Fruit fly (Drosophila melanogaster) whole organism, pupa: ENCODE measurements around the gene CG3568.
A peak's percentile ranks its signal among the peaks of the same experiment; 100 is the strongest.

Experiments
- CG10348 ChIP-seq: fragments of 200-800 bp; sonication (Bioruptor generic); IDR thresholded peaks from 2 replicates; pipeline ENCODE4 v1.3.6; 2022; ENCODE audit warnings: missing biosample characterization, missing genetic modification characterization
- CG12605 ChIP-seq: fragments of 200-800 bp; sonication (Bioruptor generic); IDR thresholded peaks from 2 replicates; pipeline ENCODE4 v1.3.6; 2022; ENCODE audit warnings: missing biosample characterization, missing genetic modification characterization
- CG13204 ChIP-seq: fragments of 200-800 bp; sonication (Bioruptor generic); optimal IDR thresholded peaks from 2 replicates; lab custom pipeline; 2018; ENCODE audit warnings: missing biosample characterization, mild to moderate bottlenecking, missing genetic modification characterization, moderate library complexity
- CG14655 ChIP-seq: fragments of 200-800 bp; sonication (Bioruptor generic); optimal IDR thresholded peaks from 3 replicates; lab custom pipeline; 2017; ENCODE audit warnings: mild to moderate bottlenecking, missing biosample characterization, missing genetic modification reagents, missing genetic modification characterization
- CG15710 ChIP-seq: fragments of 200-800 bp; sonication (Bioruptor generic); optimal IDR thresholded peaks from 2 replicates; lab custom pipeline; 2018; ENCODE audit warnings: missing biosample characterization, mild to moderate bottlenecking, missing genetic modification characterization, moderate library complexity
- CG17806 ChIP-seq: fragments of 200-800 bp; sonication (Bioruptor generic); optimal IDR thresholded peaks from 2 replicates; lab custom pipeline; 2018; ENCODE audit warnings: missing biosample characterization, mild to moderate bottlenecking, missing genetic modification characterization, moderate library complexity
- CG32121 ChIP-seq: fragments of 200-800 bp; sonication (Bioruptor generic); IDR thresholded peaks from 2 replicates; pipeline ENCODE4 v1.3.6; 2022; ENCODE audit warnings: missing biosample characterization, missing genetic modification characterization
- CG34367 ChIP-seq: fragments of 200-800 bp; sonication (Bioruptor generic); optimal IDR thresholded peaks from 2 replicates; lab custom pipeline; 2018; ENCODE audit warnings: missing biosample characterization, mild to moderate bottlenecking, missing genetic modification characterization
- CG4496 ChIP-seq: fragments of 200-800 bp; sonication (Bioruptor generic); IDR thresholded peaks from 3 replicates; pipeline ENCODE4 v1.3.6; 2022; ENCODE audit warnings: missing biosample characterization, missing genetic modification characterization
- CG8159 ChIP-seq: fragments of 200-800 bp; sonication (Bioruptor generic); optimal IDR thresholded peaks from 3 replicates; lab custom pipeline; 2018; ENCODE audit warnings: missing biosample characterization, mild to moderate bottlenecking, missing genetic modification characterization, moderate library complexity
- CG8301 ChIP-seq: fragments of 200-800 bp; sonication (Bioruptor generic); optimal IDR thresholded peaks from 2 replicates; lab custom pipeline; 2018; ENCODE audit warnings: missing biosample characterization, mild to moderate bottlenecking, missing genetic modification characterization
- CG9948 ChIP-seq: fragments of 200-800 bp; sonication (Bioruptor generic); optimal IDR thresholded peaks from 2 replicates; lab custom pipeline; 2018; ENCODE audit warnings: missing biosample characterization, mild to moderate bottlenecking, missing genetic modification characterization, moderate library complexity
- D1 ChIP-seq: fragments of 200-800 bp; sonication (Bioruptor generic); optimal IDR thresholded peaks from 2 replicates; lab custom pipeline; 2018; ENCODE audit warnings: missing biosample characterization, mild to moderate bottlenecking, missing genetic modification characterization, moderate library complexity
- EcR ChIP-seq: fragments of 200-800 bp; sonication (Bioruptor generic); optimal IDR thresholded peaks from 3 replicates; lab custom pipeline; 2019; ENCODE audit warnings: missing biosample characterization, missing genetic modification characterization, mild to moderate bottlenecking, moderate library complexity, missing genetic modification reagents
- Ets98B ChIP-seq: fragments of 200-800 bp; sonication (Bioruptor generic); IDR thresholded peaks from 2 replicates; pipeline ENCODE4 v1.3.6; 2022; ENCODE audit warnings: missing biosample characterization, missing genetic modification characterization
- Pif1A ChIP-seq: fragments of 200-800 bp; sonication (Bioruptor generic); optimal IDR thresholded peaks from 3 replicates; lab custom pipeline; 2016; ENCODE audit warnings: missing biosample characterization, missing genetic modification characterization
- Pif1B ChIP-seq: fragments of 200-800 bp; sonication (Bioruptor generic); optimal IDR thresholded peaks from 3 replicates; lab custom pipeline; 2016; ENCODE audit warnings: missing biosample characterization, missing genetic modification characterization
- Snoo ChIP-seq: fragments of 200-800 bp; sonication (Bioruptor generic); optimal IDR thresholded peaks from 3 replicates; lab custom pipeline; 2017; ENCODE audit warnings: missing biosample characterization, mild to moderate bottlenecking, missing genetic modification characterization, inconsistent platforms
- fd96Ca ChIP-seq: fragments of 200-800 bp; sonication (Bioruptor generic); IDR thresholded peaks from 3 replicates; pipeline ENCODE4 v1.3.6; 2022; ENCODE audit warnings: missing biosample characterization, missing genetic modification characterization
- gl ChIP-seq: fragments of 200-800 bp; sonication (Bioruptor generic); optimal IDR thresholded peaks from 2 replicates; lab custom pipeline; 2018; ENCODE audit warnings: missing biosample characterization, mild to moderate bottlenecking, missing genetic modification characterization
- rn ChIP-seq: fragments of 200-800 bp; sonication (Bioruptor generic); IDR thresholded peaks from 2 replicates; pipeline ENCODE4 v1.3.6; 2022; ENCODE audit warnings: missing biosample characterization, missing genetic modification characterization

Gene CG3568

DNA sequence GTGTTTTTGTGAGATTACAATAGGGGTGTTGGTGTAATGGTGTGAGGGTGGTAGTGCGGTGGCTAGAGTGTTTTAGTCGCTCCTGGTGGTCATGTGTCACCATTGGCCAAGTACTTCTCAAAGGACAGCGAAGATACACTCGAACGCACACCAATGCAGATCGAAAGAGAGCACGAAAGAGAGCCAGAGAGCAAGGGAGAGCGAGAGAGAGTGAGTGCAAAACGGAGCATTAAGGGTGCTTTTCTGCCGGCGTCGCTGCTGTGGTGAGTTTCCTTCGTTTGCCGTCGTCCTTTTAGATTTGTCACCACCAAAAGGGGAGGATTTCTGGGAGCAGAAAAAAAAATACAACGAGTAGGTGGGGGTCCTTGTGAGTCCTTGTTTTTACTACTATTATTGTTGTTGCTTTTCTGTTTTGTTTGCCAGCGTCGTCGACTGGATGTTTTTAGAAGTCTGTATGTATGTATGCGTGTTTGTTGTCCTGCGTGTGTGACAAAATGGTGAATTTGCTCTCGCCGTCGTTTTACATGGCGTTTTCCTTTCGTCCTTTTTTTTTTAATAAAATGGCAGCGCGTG is 34.3 kb upstream of the CG3568 start:
- TF ChIP-seq gl (tag; lab: Kevin White, UChicago) (no peak), CG34367 (tag; lab: Kevin White, UChicago) (no peak), CG8159 (tag; lab: Kevin White, UChicago) (no peak), CG12605 (GFP tag; lab: Robert Waterston, UW) (no peak), CG13204 (no peak), CG9948 (tag; lab: Kevin White, UChicago) (no peak)

DNA sequence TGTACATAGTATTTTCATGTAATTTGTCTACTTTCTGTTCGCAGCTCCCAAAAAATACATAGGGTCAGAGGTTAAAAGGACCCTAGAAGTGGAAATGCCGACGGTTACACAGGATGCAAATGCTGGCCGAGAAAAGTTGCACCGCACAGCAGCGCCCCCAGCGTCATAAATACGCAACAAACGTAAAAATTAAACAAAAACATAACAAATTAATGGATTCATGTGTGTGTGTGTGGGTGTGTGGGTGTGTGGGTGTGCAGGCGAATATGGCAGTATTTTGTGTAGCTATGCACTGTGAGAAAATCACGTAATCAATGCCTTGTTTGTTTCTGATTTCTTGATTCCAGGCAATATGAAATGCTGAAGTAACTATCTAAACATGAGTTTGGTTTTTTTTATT is 30.9 kb upstream of the CG3568 start:
- TF ChIP-seq Pif1A (GFP tag; lab: Kevin White, UChicago) = no peak
- TF ChIP-seq CG32121 (GFP tag; lab: Robert Waterston, UW) = no peak
- no peak for TF ChIP-seq Pif1B (GFP tag; lab: Kevin White, UChicago)
- TF ChIP-seq CG17806 (tag; lab: Kevin White, UChicago) = no peak
- TF ChIP-seq CG13204 = no peak
- TF ChIP-seq EcR (GFP tag; lab: Kevin White, UChicago) = no peak
- no peak for TF ChIP-seq CG10348 (GFP tag; lab: Robert Waterston, UW)
- TF ChIP-seq CG15710 (tag; lab: Kevin White, UChicago) = no peak
- TF ChIP-seq CG34367 (tag; lab: Kevin White, UChicago) = no peak
- no peak for TF ChIP-seq CG12605 (GFP tag; lab: Robert Waterston, UW)
- no peak for TF ChIP-seq CG9948 (tag; lab: Kevin White, UChicago)
- TF ChIP-seq, all 21 proteins: peak for 0

DNA sequence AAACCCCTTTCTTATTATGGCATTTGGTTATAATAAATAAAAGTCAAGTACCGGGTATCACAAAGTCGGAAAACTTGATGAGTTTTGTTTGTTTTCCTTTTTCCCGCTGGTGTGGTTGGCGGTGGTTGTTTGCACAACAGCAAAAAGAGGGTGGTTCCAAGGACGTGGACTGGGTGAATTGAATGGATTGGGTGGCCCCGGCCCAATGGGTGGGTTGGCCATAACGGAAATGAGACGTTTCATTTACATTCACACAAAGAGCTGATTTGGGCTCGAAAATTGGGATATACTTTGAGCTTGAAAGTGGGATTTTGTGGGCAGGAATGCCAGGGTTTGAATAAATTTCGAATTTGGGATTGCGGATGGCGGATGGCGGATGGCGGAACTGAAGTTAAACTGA is 21.6 kb upstream of the CG3568 start:
- TF ChIP-seq CG34367 (tag; lab: Kevin White, UChicago) (no peak), Pif1B (GFP tag; lab: Kevin White, UChicago) (no peak), D1 (tag; lab: Kevin White, UChicago) (no peak), CG32121 (GFP tag; lab: Robert Waterston, UW) (no peak), CG10348 (GFP tag; lab: Robert Waterston, UW) (no peak), Snoo (no peak), fd96Ca (GFP tag; lab: Robert Waterston, UW) (no peak), CG13204 (no peak), gl (tag; lab: Kevin White, UChicago) (no peak), rn (GFP tag; lab: Robert Waterston, UW) (no peak), EcR (GFP tag; lab: Kevin White, UChicago) (no peak), CG8159 (tag; lab: Kevin White, UChicago) (no peak), Ets98B (GFP tag; lab: Robert Waterston, UW) (no peak)

DNA sequence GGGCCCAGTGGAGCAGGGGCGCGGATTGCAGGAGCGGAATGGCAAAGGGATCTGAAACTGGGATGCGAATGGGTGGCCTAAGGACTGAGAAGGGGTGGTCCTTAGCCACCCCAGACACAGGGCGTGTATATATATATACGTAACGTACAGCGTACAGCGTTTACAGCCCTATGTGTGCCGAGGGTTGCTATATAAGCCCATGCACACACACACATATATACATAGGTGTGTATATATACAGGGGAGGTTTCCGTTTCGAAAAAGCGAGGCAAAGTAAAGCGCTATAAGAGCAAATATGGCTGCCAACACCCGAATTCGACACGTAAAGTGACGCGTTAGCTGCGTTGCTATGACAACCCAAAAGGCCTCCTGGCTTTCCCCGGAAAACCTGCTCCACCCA is 15.7 kb upstream of the CG3568 start:
- TF ChIP-seq Pif1B (GFP tag; lab: Kevin White, UChicago) (no peak), CG10348 (GFP tag; lab: Robert Waterston, UW) (no peak), D1 (tag; lab: Kevin White, UChicago) (no peak), CG14655 (no peak)

DNA sequence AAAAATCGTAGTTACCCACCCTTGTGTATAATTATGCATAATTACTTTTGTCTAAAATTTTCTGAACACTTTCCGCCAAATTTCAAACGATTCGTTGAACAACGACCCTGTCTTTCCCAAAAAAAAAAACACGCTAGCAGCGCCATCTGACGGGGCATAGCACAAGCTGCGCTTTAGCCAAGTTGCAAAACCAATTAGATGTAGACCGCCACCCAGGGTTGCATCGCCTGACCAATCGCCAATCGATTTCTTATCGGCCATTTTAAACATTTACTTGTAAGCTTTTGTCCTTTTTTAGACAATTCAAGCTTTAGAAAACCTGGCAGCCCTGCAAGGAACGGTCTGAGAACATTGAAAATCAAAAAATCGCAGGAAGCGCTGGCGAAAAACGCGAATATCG is 12.5 kb upstream of the CG3568 start, which contains the start of gene CG3556:
CG3556 (plus strand) TSS at position 323 of the 400 bp plus-strand sequence.
- no peak for TF ChIP-seq EcR (GFP tag; lab: Kevin White, UChicago)
- TF ChIP-seq Pif1B (GFP tag; lab: Kevin White, UChicago) = no peak
- TF ChIP-seq Snoo = no peak
- 0 out of 2 replicates have a peak, but pooled peaks have one; percentile 7 for TF ChIP-seq Ets98B (GFP tag; lab: Robert Waterston, UW)
- TF ChIP-seq CG4496 (GFP tag; lab: Robert Waterston, UW) = peak; percentile 55; the same call in 2 of the 3 replicates

DNA sequence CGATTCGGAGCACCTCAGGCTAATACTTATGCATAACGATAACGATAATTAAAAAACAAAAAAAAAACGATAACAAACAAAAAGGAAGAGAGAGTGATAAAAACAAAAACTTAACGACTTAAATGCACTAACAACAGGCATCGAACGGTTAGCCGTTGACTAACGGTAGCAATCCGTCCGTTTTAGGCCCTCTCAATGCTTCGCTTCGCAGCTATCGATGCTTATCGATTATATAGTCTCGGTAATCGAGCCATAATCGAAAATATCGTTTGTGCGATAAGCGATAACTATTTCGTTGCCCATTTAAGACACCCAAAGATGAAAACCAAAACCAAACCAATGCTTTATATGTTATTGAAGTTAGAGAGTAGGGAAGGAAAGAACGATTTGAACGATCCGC is 8.4 kb upstream of the CG3568 start:
- TF ChIP-seq Snoo (no peak), CG34367 (tag; lab: Kevin White, UChicago) (no peak), Pif1B (GFP tag; lab: Kevin White, UChicago) (no peak), fd96Ca (GFP tag; lab: Robert Waterston, UW) (no peak), CG10348 (GFP tag; lab: Robert Waterston, UW) (no peak), CG15710 (tag; lab: Kevin White, UChicago) (no peak), CG17806 (tag; lab: Kevin White, UChicago) (no peak), CG14655 (no peak), CG13204 (no peak), gl (tag; lab: Kevin White, UChicago) (no peak), CG9948 (tag; lab: Kevin White, UChicago) (no peak), rn (GFP tag; lab: Robert Waterston, UW) (no peak), CG8301 (tag; lab: Kevin White, UChicago) (no peak), CG8159 (tag; lab: Kevin White, UChicago) (no peak), EcR (GFP tag; lab: Kevin White, UChicago) (no peak)

DNA sequence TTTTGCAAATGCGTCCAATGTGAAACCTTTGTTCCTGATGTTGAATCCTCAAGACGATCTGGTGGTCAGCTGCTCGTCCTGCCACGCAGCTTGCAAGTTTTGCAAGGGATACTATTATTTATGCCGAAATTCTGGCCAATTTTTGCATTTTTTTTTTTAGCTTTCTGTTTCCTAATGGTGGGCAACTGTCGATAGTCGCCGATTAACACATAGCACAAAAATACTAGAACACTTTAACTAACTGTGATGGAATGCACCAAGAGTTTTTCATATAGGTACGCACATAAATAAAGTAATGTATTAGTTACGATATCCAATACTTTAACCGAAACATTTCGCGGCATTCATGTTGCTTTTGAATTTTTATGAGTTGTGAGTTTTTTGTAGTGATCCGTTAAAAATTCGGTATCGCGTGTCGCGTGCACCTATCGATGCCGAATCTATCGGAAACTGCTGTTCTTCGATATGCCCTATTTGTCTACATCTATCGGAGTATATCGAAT is 1.9 kb upstream of the CG3568 start, which contains the start of the genes rb and CHOp24:
rb (minus strand) TSS at position 197 of the 503 bp plus-strand sequence.
CHOp24 (plus strand) TSS at position 479 of the 503 bp plus-strand sequence.
- TF ChIP-seq gl (tag; lab: Kevin White, UChicago) (peak; percentile 61), CG8301 (tag; lab: Kevin White, UChicago) (no peak), CG12605 (GFP tag; lab: Robert Waterston, UW) (peak; percentile 45; the same call in 1 of the 2 replicates), CG32121 (GFP tag; lab: Robert Waterston, UW) (no peak), CG9948 (tag; lab: Kevin White, UChicago) (no peak), Pif1B (GFP tag; lab: Kevin White, UChicago) (no peak), CG17806 (tag; lab: Kevin White, UChicago) (no peak), Pif1A (GFP tag; lab: Kevin White, UChicago) (no peak), CG15710 (tag; lab: Kevin White, UChicago) (peak; percentile 22), EcR (GFP tag; lab: Kevin White, UChicago) (peak; percentile 7), CG34367 (tag; lab: Kevin White, UChicago) (peak; percentile 32), Snoo (no peak), CG8159 (tag; lab: Kevin White, UChicago) (no peak), CG4496 (GFP tag; lab: Robert Waterston, UW) (peak; percentile 27; the same call in 1 of the 3 replicates)
- TF ChIP-seq, all 21 proteins: peak for 6
